Worm (Caenorhabditis elegans) whole organism, late embryonic: ENCODE results near the gene pud-1.1.

ENCODE experiments used
- K02D7.2 ChIP-seq: sonication (generic microtip); optimal IDR thresholded peaks from 2 replicates; lab custom pipeline; 2017; ENCODE audit warnings: mild to moderate bottlenecking, missing genetic modification characterization, missing compliant biosample characterization
- Y22D7AL.16 ChIP-seq: sonication (generic microtip); optimal IDR thresholded peaks from 2 replicates; lab custom pipeline; 2016; ENCODE audit warnings: missing genetic modification characterization, missing compliant biosample characterization
- ama-1 ChIP-seq: fragments of 150-350 bp; optimal IDR thresholded peaks from 2 replicates; lab custom pipeline; 2014
- ceh-18 ChIP-seq: sonication (generic microtip); optimal IDR thresholded peaks from 2 replicates; lab custom pipeline; 2016; ENCODE audit warnings: missing genetic modification characterization, missing compliant biosample characterization
- elt-4 ChIP-seq: sonication (generic microtip); optimal IDR thresholded peaks from 2 replicates; lab custom pipeline; 2016; ENCODE audit warnings: missing genetic modification characterization, missing compliant biosample characterization
- fkh-10 ChIP-seq: fragments of 150-350 bp; optimal IDR thresholded peaks from 2 replicates; lab custom pipeline; 2014; ENCODE audit warnings: missing biosample characterization, missing genetic modification reagents, missing genetic modification characterization
- gmeb-2 ChIP-seq: sonication (generic microtip); optimal IDR thresholded peaks from 2 replicates; lab custom pipeline; 2016; ENCODE audit warnings: missing genetic modification characterization, inconsistent platforms, missing compliant biosample characterization
- lin-11 ChIP-seq: fragments of 200-800 bp; sonication (Bioruptor generic); optimal IDR thresholded peaks from 2 replicates; lab custom pipeline; 2018; ENCODE audit warnings: mild to moderate bottlenecking, missing genetic modification characterization, missing compliant biosample characterization
- mec-3 ChIP-seq: sonication (generic microtip); optimal IDR thresholded peaks from 2 replicates; lab custom pipeline; 2016; ENCODE audit warnings: borderline replicate concordance, missing genetic modification characterization, missing compliant biosample characterization
- nhr-11 ChIP-seq: fragments of 150-350 bp; optimal IDR thresholded peaks from 2 replicates; lab custom pipeline; 2014; ENCODE audit warnings: missing biosample characterization, missing genetic modification characterization
- pha-4 ChIP-seq: fragments of 150-350 bp; optimal IDR thresholded peaks from 2 replicates; lab custom pipeline; 2018; ENCODE audit warnings: missing biosample characterization, missing genetic modification reagents, missing genetic modification characterization
- pqm-1 ChIP-seq: sonication (generic microtip); optimal IDR thresholded peaks from 2 replicates; lab custom pipeline; 2016; ENCODE audit warnings: missing genetic modification characterization, missing compliant biosample characterization
- unc-55 ChIP-seq: sonication (generic microtip); optimal IDR thresholded peaks from 2 replicates; lab custom pipeline; 2017; ENCODE audit warnings: missing biosample characterization, missing genetic modification reagents, missing genetic modification characterization

- TF ChIP-seq fkh-10 (GFP tag; lab: Kevin White, UChicago) (no peak), lin-11 (tag; lab: Kevin White, UChicago) (no peak), elt-4 (tag; lab: Kevin White, UChicago) (no peak), unc-55 (GFP tag; lab: Kevin White, UChicago) (no peak), Y22D7AL.16 (no peak), nhr-11 (tag; lab: Kevin White, UChicago) (no peak), ama-1 (no peak), pha-4 (no peak), pqm-1 (tag; lab: Kevin White, UChicago) (no peak), ceh-18 (tag; lab: Kevin White, UChicago) (no peak), K02D7.2 (no peak), gmeb-2 (tag; lab: Kevin White, UChicago) (no peak), mec-3 (tag; lab: Kevin White, UChicago) (no peak)
Observed at ce11 chrV:2327124-2327523, 3.1 kb upstream of the pud-1.1 start.
